Fruit fly (Drosophila melanogaster): ENCODE measurements around the gene CG34241.
A peak's percentile ranks its signal among the peaks of the same experiment; 100 is the strongest.

CG34241 gene

DNA sequence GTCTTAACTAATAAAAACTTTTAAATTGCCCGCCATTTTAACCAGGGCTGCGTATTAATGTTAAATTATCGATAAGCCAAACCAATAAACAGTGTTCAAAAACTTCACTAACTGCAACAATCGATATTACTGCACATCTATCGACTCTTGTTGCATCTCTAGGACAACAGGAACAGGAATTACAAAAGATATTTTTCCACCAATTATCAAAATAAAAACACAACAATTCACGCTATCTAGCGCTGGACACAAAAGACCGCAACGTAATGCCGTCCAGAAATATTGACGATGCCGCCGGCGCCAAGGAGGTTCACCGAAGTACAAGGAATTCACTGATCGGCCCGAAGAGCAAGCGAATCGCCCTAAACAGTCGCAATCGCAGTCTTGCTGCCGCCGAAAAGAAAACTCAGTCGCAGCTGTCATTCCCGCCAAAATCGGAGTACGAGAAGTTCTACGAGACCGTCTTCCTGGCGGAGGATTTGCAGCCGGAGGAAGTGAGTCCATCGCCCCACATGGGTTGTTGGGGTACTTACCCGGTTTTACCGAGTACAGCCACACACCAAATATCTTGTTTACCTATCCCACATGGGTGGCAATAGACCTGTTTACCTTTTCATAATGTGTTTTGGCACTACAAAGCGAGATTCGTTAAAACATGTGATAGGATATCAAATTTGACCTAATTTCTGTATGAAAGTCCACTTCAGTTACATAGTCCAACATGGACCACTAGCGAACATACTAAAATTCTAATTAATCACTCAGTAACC, 11.6 kb upstream of the CG34241 start, which contains the start of gene vers (continued):
- no peak for TF ChIP-seq CG31441 (GFP tag; IDR thresholded peaks at IDR 0.05)
- peak; percentile 50 for TF ChIP-seq CG12659 (GFP tag; optimal IDR thresholded peaks at IDR 0.05)
- TF ChIP-seq CG34224 (GFP tag; IDR thresholded peaks at IDR 0.05; ENCODE audit: partially characterized antibody): peak; percentile 94
- no peak for TF ChIP-seq peb (GFP tag; IDR thresholded peaks at IDR 0.05)
- TF ChIP-seq lmd (GFP tag; IDR thresholded peaks at IDR 0.05): no peak; the same call in 1 of the 2 replicates
- no peak for TF ChIP-seq chif (GFP tag; optimal IDR thresholded peaks at IDR 0.05)
- TF ChIP-seq CG17802 (tag; optimal IDR thresholded peaks at IDR 0.05): no peak
- TF ChIP-seq CG10147 (GFP tag; optimal IDR thresholded peaks at IDR 0.05): no peak
- TF ChIP-seq CG8281 (tag; optimal IDR thresholded peaks at IDR 0.05): no peak
- no peak for TF ChIP-seq CG30431 (GFP tag; optimal IDR thresholded peaks at IDR 0.05)
- TF ChIP-seq Ets65A (GFP tag): peak; percentile 4
- peak; percentile 13 for TF ChIP-seq dm (GFP tag; optimal IDR thresholded peaks at IDR 0.05)
- TF ChIP-seq Xrp1 (GFP tag; IDR thresholded peaks at IDR 0.05): peak; percentile 32; the same call in 1 of the 2 replicates
- peak; percentile 90 for TF ChIP-seq inv (GFP tag; IDR thresholded peaks at IDR 0.05; ENCODE audit: partially characterized antibody)
- no peak for TF ChIP-seq pho (GFP tag; optimal IDR thresholded peaks at IDR 0.05)
- TF ChIP-seq h (optimal IDR thresholded peaks at IDR 0.05): no peak
- TF ChIP-seq H2.0 (GFP tag; IDR thresholded peaks at IDR 0.05): no peak
- TF ChIP-seq CG4282 (GFP tag; optimal IDR thresholded peaks at IDR 0.05): no peak
- TF ChIP-seq sc (optimal IDR thresholded peaks at IDR 0.05): no peak
- TF ChIP-seq sc (GFP tag; optimal IDR thresholded peaks at IDR 0.05): no peak
- 0 out of 2 replicates have a peak, but pooled peaks have one; percentile 26 for TF ChIP-seq NFAT (GFP tag; IDR thresholded peaks at IDR 0.05)
- TF ChIP-seq E2f1 (GFP tag; IDR thresholded peaks at IDR 0.05): no peak
- no peak for TF ChIP-seq Aef1 (GFP tag; IDR thresholded peaks at IDR 0.05)
- TF ChIP-seq tx (GFP tag; optimal IDR thresholded peaks at IDR 0.05): no peak
- TF ChIP-seq bigmax (GFP tag; optimal IDR thresholded peaks at IDR 0.05): no peak
- no peak for TF ChIP-seq Rx (GFP tag; IDR thresholded peaks at IDR 0.05)
- no peak for TF ChIP-seq Hmx (GFP tag; optimal IDR thresholded peaks at IDR 0.05)
- no peak for TF ChIP-seq CG2199 (GFP tag; IDR thresholded peaks at IDR 0.05)
- TF ChIP-seq CG9437 (GFP tag; optimal IDR thresholded peaks at IDR 0.05): no peak
- peak; percentile 74 for TF ChIP-seq CG9932 (GFP tag; IDR thresholded peaks at IDR 0.05)
- no peak for TF ChIP-seq chm (GFP tag; IDR thresholded peaks at IDR 0.05)
- TF ChIP-seq ase (GFP tag; IDR thresholded peaks at IDR 0.05): no peak
- TF ChIP-seq E2f2 (GFP tag; IDR thresholded peaks at IDR 0.05): peak; percentile 98
- no peak for TF ChIP-seq hkb (optimal IDR thresholded peaks at IDR 0.05)
- no peak for TF ChIP-seq hkb (GFP tag; IDR thresholded peaks at IDR 0.05)
- no peak for TF ChIP-seq Eip74EF (GFP tag; optimal IDR thresholded peaks at IDR 0.05)
- TF ChIP-seq CG17359 (tag; optimal IDR thresholded peaks at IDR 0.05): no peak
- TF ChIP-seq Mad (GFP tag; optimal IDR thresholded peaks at IDR 0.05): no peak
- TF ChIP-seq ro (GFP tag; IDR thresholded peaks at IDR 0.05): no peak
- no peak for TF ChIP-seq CG11723 (GFP tag; optimal IDR thresholded peaks at IDR 0.05)
- TF ChIP-seq CG1647 (GFP tag; optimal IDR thresholded peaks at IDR 0.05): no peak
- no peak for TF ChIP-seq prd (optimal IDR thresholded peaks at IDR 0.05)
- no peak for TF ChIP-seq prd (GFP tag; IDR thresholded peaks at IDR 0.05)
- TF ChIP-seq gro (GFP tag; optimal IDR thresholded peaks at IDR 0.05): peak; percentile 71
- TF ChIP-seq CG8388 (GFP tag; optimal IDR thresholded peaks at IDR 0.05): peak; percentile 23
- peak; percentile 84 for TF ChIP-seq hb (GFP tag; IDR thresholded peaks at IDR 0.05; ENCODE audit: partially characterized antibody)
- TF ChIP-seq wor (GFP tag; IDR thresholded peaks at IDR 0.05): no peak
- 0 out of 2 replicates have a peak, but pooled peaks have one; percentile 8 for TF ChIP-seq sisA (GFP tag; IDR thresholded peaks at IDR 0.05)
- TF ChIP-seq sqz (GFP tag; optimal IDR thresholded peaks at IDR 0.05): no peak
- no peak for TF ChIP-seq dati (GFP tag; IDR thresholded peaks at IDR 0.05)
- TF ChIP-seq ab (GFP tag; optimal IDR thresholded peaks at IDR 0.05): no peak
- no peak for TF ChIP-seq yki (optimal IDR thresholded peaks at IDR 0.05)
